Worm (Caenorhabditis elegans): ENCODE data around the gene vit-1.

Gene vit-1

ce11 chrX:7689119-7689518, 38.6 kb upstream of the vit-1 start, which contains the start of gene clik-2:
Gene clik-2 (minus strand): TSS chrX:7689219.
- TF ChIP-seq F44E2.7 (GFP tag; IDR thresholded peaks at IDR 0.05) (no peak), lin-1 (GFP tag; IDR thresholded peaks at IDR 0.05) (no peak), ces-1 (GFP tag; optimal IDR thresholded peaks at IDR 0.05) (no peak), mdt-29 (GFP tag; IDR thresholded peaks at IDR 0.05) (no peak), set-16 (GFP tag; IDR thresholded peaks at IDR 0.05) (no peak), mes-2 (tag; optimal IDR thresholded peaks at IDR 0.05; ENCODE audit: poor library complexity, severe bottlenecking) (no peak), ceh-20 (GFP tag; IDR thresholded peaks at IDR 0.05) (no peak), Y5F2A.4 (GFP tag; optimal IDR thresholded peaks at IDR 0.05) (no peak), nhr-77 (tag; optimal IDR thresholded peaks at IDR 0.05) (no peak), vab-7 (GFP tag; IDR thresholded peaks at IDR 0.05) (no peak)

DNA sequence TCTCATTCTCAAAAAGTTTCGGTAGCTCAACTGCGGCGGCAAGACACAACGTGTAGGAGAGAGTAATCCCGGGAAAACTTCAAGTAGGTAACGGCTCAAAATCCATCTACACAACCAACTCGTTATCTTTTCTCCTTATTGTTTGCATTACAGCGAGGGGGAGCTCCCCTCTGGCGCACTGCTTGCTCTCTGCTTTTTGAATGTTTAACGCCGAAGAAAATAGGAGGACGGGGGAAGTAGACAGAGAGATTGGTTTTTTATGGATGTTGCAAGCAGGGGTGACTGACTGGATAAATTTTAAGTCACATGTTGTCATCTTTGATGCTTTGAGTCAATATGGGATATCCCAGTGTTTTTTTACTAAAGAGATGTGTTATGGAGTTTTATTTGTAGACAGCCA, 38.1 kb upstream of the vit-1 start:
- peak in 1 of 2 experiments; percentile 71 for TF ChIP-seq unc-62 (GFP tag; optimal IDR thresholded peaks at IDR 0.05 in 1 of 2)
- TF ChIP-seq unc-62 (tag; optimal IDR thresholded peaks at IDR 0.05): no peak
- no peak for TF ChIP-seq nhr-41 (GFP tag; IDR thresholded peaks at IDR 0.05)
- peak; percentile 48 for TF ChIP-seq aha-1 (tag)

DNA sequence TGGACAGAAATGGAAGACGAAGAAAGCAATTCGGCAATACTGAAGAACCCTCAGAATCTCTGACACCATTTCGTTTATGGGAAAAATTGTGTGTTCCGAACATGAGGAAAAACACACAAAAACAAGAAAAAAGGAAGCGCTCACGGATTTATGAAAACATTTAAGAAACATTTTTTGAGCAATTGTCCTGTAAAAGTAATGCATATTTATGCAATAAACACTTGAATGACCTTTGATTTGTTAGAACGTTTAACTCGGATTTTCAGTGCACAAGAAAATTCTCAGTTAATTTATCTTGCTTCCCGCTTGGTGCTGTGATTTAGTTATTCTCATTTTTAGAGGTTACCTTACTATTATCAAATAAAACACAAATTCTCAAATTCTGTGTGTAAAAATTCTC, 23.8 kb upstream of the vit-1 start:
- TF ChIP-seq aha-1 (tag) (peak; percentile 70), nhr-111 (GFP tag; optimal IDR thresholded peaks at IDR 0.05) (no peak)

ce11 chrX:7707031-7707430, 20.7 kb upstream of the vit-1 start, which contains the start of gene kvs-1:
Gene kvs-1 (minus strand): TSS chrX:7707131.
- TF ChIP-seq snpc-4 (tag; optimal IDR thresholded peaks at IDR 0.05) (no peak), lir-3 (tag; optimal IDR thresholded peaks at IDR 0.05) (no peak), nhr-76 (tag; optimal IDR thresholded peaks at IDR 0.05) (no peak), nhr-25 (tag; optimal IDR thresholded peaks at IDR 0.05; ENCODE audit: borderline replicate concordance, insufficient read depth) (no peak), F44E2.7 (GFP tag; IDR thresholded peaks at IDR 0.05) (no peak), unc-39 (tag; optimal IDR thresholded peaks at IDR 0.05) (no peak)

- TF ChIP-seq saeg-2 (GFP tag; IDR thresholded peaks at IDR 0.05): no peak
- TF ChIP-seq hlh-30 (tag; optimal IDR thresholded peaks at IDR 0.05; ENCODE audit: insufficient read depth): peak; percentile 20
- TF ChIP-seq nhr-25 (tag; optimal IDR thresholded peaks at IDR 0.05; ENCODE audit: borderline replicate concordance, insufficient read depth): no peak
- no peak for TF ChIP-seq nhr-11 (tag; optimal IDR thresholded peaks at IDR 0.05)
- TF ChIP-seq nhr-77 (tag; optimal IDR thresholded peaks at IDR 0.05): no peak
- no peak for TF ChIP-seq madf-5 (GFP tag; IDR thresholded peaks at IDR 0.05)
- peak; percentile 48 for TF ChIP-seq aha-1 (tag)
Measured at ce11 chrX:7710187-7710586, 17.5 kb upstream of the vit-1 start.

- no peak for TF ChIP-seq zfp-3 (GFP tag; conservative IDR thresholded peaks at IDR 0.05)
- TF ChIP-seq Y48G9A.11 (GFP tag; IDR thresholded peaks at IDR 0.05): no peak
- no peak for TF ChIP-seq lir-3 (tag; optimal IDR thresholded peaks at IDR 0.05)
- no peak for TF ChIP-seq spr-3 (GFP tag; optimal IDR thresholded peaks at IDR 0.05)
- TF ChIP-seq jun-1 (tag; optimal IDR thresholded peaks at IDR 0.05): no peak
- no peak for TF ChIP-seq ztf-7 (tag; optimal IDR thresholded peaks at IDR 0.05)
- TF ChIP-seq cey-2 (tag; optimal IDR thresholded peaks at IDR 0.05; ENCODE audit: borderline replicate concordance, insufficient read depth): no peak
- TF ChIP-seq hif-1 (tag; optimal IDR thresholded peaks at IDR 0.05): no peak
- no peak for TF ChIP-seq ceh-62 (tag; optimal IDR thresholded peaks at IDR 0.05)
- no peak for TF ChIP-seq daf-12 (tag; optimal IDR thresholded peaks at IDR 0.05)
- no peak for TF ChIP-seq lin-13 (GFP tag; optimal IDR thresholded peaks at IDR 0.05)
- no peak for TF ChIP-seq nhr-41 (GFP tag; IDR thresholded peaks at IDR 0.05)
Measured at ce11 chrX:7710643-7711042, 17.0 kb upstream of the vit-1 start, which contains the start of gene K09F5.4. Gene K09F5.4 (minus strand): TSS chrX:7710743.
